Worm (Caenorhabditis elegans) whole organism, L1 larva: ENCODE results near the gene sec-5.

Source experiments
- Y116A8C.19 ChIP-seq: sonication (generic microtip); optimal IDR thresholded peaks from 2 replicates; lab custom pipeline; 2016; ENCODE audit warnings: missing compliant biosample characterization, missing genetic modification characterization, borderline replicate concordance
- ceh-82 ChIP-seq, 3 experiments: fragments of 150-350 bp in 1 of 3; sonication (generic microtip) in 2 of 3; optimal IDR thresholded peaks; 2 replicates each; lab custom pipeline; 2014 to 2017; ENCODE audit warnings: missing biosample characterization in 3 of 3, missing genetic modification characterization in 3 of 3
- efl-1 ChIP-seq, 4 experiments: fragments of 150-350 bp; optimal IDR thresholded peaks in 3 of 4; peaks in 1 of 4; 1 replicate in 1 of 4; 2 replicates in 3 of 4; lab custom pipeline; 2014; ENCODE audit warnings: missing biosample characterization in 2 of 4, missing genetic modification characterization in 2 of 4, missing genetic modification reagents in 2 of 4
- elt-2 ChIP-seq: sonication (generic microtip); optimal IDR thresholded peaks from 2 replicates; lab custom pipeline; 2016; ENCODE audit warnings: missing genetic modification characterization, mild to moderate bottlenecking, inconsistent platforms, missing compliant biosample characterization, missing genetic modification reagents
- fos-1 ChIP-seq: fragments of 150-350 bp; optimal IDR thresholded peaks from 2 replicates; lab custom pipeline; 2014; ENCODE audit warnings: missing biosample characterization, missing genetic modification characterization
- lin-39 ChIP-seq: fragments of 150-350 bp; optimal IDR thresholded peaks from 2 replicates; lab custom pipeline; 2014; ENCODE audit warnings: missing biosample characterization, missing genetic modification reagents, missing genetic modification characterization
- lsy-2 ChIP-seq, 2 experiments: fragments of 150-350 bp; optimal IDR thresholded peaks; 2 replicates each; lab custom pipeline; 2014; ENCODE audit warnings: missing biosample characterization in 2 of 2, missing genetic modification characterization in 2 of 2
- nhr-12 ChIP-seq: sonication (generic microtip); optimal IDR thresholded peaks from 2 replicates; lab custom pipeline; 2017; ENCODE audit warnings: missing biosample characterization, missing genetic modification characterization
- nhr-237 ChIP-seq: fragments of 150-350 bp; optimal IDR thresholded peaks from 2 replicates; lab custom pipeline; 2014; ENCODE audit warnings: missing biosample characterization, missing genetic modification characterization
- nhr-28 ChIP-seq: fragments of 150-350 bp; optimal IDR thresholded peaks from 2 replicates; lab custom pipeline; 2014; ENCODE audit warnings: missing biosample characterization, missing genetic modification characterization
- nhr-76 ChIP-seq: sonication (generic microtip); optimal IDR thresholded peaks from 2 replicates; lab custom pipeline; 2017; ENCODE audit warnings: missing biosample characterization, missing genetic modification characterization
- sox-4 ChIP-seq: sonication (generic microtip); optimal IDR thresholded peaks from 2 replicates; lab custom pipeline; 2016; ENCODE audit warnings: missing genetic modification characterization, missing compliant biosample characterization
- xbp-1 ChIP-seq: sonication (generic microtip); optimal IDR thresholded peaks from 2 replicates; lab custom pipeline; 2016; ENCODE audit warnings: missing genetic modification characterization, missing compliant biosample characterization
- ztf-11 ChIP-seq, 2 experiments: sonication (generic microtip); optimal IDR thresholded peaks; 2 replicates each; lab custom pipeline; 2016 to 2017; ENCODE audit warnings: missing genetic modification characterization in 2 of 2, missing biosample characterization in 1 of 2, missing compliant biosample characterization in 1 of 2

ce11 chrII:9154339-9154738 is 22.6 kb downstream of the sec-5 start:
- no peak for TF ChIP-seq nhr-12
- no peak for TF ChIP-seq ceh-82 (tag; optimal IDR thresholded peaks at IDR 0.05; lab: Kevin White, UChicago)
- TF ChIP-seq nhr-76 (tag; lab: Kevin White, UChicago) = no peak
- TF ChIP-seq fos-1 (tag; lab: Kevin White, UChicago) = no peak
- TF ChIP-seq efl-1 (optimal IDR thresholded peaks at IDR 0.05; lab: Kevin White, UChicago) = no peak
- TF ChIP-seq efl-1 (GFP tag; optimal IDR thresholded peaks at IDR 0.05 in 1 of 2; lab: Kevin White, UChicago) = no peak
- TF ChIP-seq xbp-1 (tag; lab: Kevin White, UChicago) = no peak
- TF ChIP-seq Y116A8C.19 (tag; lab: Kevin White, UChicago) = no peak
- no peak for TF ChIP-seq elt-2 (tag; lab: Kevin White, UChicago)
- TF ChIP-seq lin-39 = no peak
- TF ChIP-seq ztf-11 (tag; optimal IDR thresholded peaks at IDR 0.05; lab: Kevin White, UChicago) = no peak
- TF ChIP-seq sox-4 (tag; lab: Kevin White, UChicago) = no peak
- TF ChIP-seq lsy-2 (tag; optimal IDR thresholded peaks at IDR 0.05; lab: Kevin White, UChicago) = no peak
- TF ChIP-seq nhr-237 (tag; lab: Kevin White, UChicago) = no peak
- no peak for TF ChIP-seq nhr-28 (tag; lab: Kevin White, UChicago)
